Worm (Caenorhabditis elegans) whole organism, young adult: Measurements from ENCODE around the gene W08F4.12.

ENCODE experiments used
- D2030.7 ChIP-seq: fragments of 200-800 bp; sonication (Bioruptor generic); IDR thresholded peaks from 2 replicates; pipeline ENCODE4 v1.3.6; 2022; ENCODE audit warnings: missing genetic modification reagents, missing genetic modification characterization, missing compliant biosample characterization
- F49E8.2 ChIP-seq: sonication (generic microtip); optimal IDR thresholded peaks from 3 replicates; lab custom pipeline; 2017; ENCODE audit warnings: missing genetic modification characterization, mild to moderate bottlenecking, missing compliant biosample characterization, antibody characterized with exemption, moderate library complexity; ENCODE audit not compliant: insufficient read depth
- K12H6.12 ChIP-seq: fragments of 200-800 bp; sonication (Bioruptor generic); optimal IDR thresholded peaks from 2 replicates; lab custom pipeline; 2018; ENCODE audit warnings: mild to moderate bottlenecking, missing genetic modification characterization, missing compliant biosample characterization
- attf-3 ChIP-seq: fragments of 200-800 bp; sonication (Bioruptor generic); conservative IDR thresholded peaks from 2 replicates; pipeline ENCODE4 v1.3.6; 2022; ENCODE audit warnings: missing genetic modification reagents, missing genetic modification characterization, missing compliant biosample characterization
- ceh-58 ChIP-seq: fragments of 200-800 bp; sonication (Bioruptor generic); IDR thresholded peaks from 2 replicates; pipeline ENCODE4 v1.3.6; 2022; ENCODE audit warnings: missing genetic modification characterization, missing compliant biosample characterization
- let-526 ChIP-seq: fragments of 200-800 bp; sonication (Bioruptor generic); IDR thresholded peaks from 2 replicates; pipeline ENCODE4 v1.3.6; 2022; ENCODE audit warnings: missing genetic modification reagents, missing genetic modification characterization, missing compliant biosample characterization
- lin-54 ChIP-seq: fragments of 200-800 bp; sonication (Bioruptor generic); optimal IDR thresholded peaks from 2 replicates; lab custom pipeline; 2018; ENCODE audit warnings: mild to moderate bottlenecking, missing genetic modification characterization, missing compliant biosample characterization
- lsl-1 ChIP-seq: fragments of 200-800 bp; sonication (Bioruptor generic); optimal IDR thresholded peaks from 2 replicates; lab custom pipeline; 2018; ENCODE audit warnings: mild to moderate bottlenecking, missing genetic modification characterization, moderate library complexity, missing compliant biosample characterization
- nhr-120 ChIP-seq: fragments of 200-800 bp; sonication (Bioruptor generic); IDR thresholded peaks from 2 replicates; pipeline ENCODE4 v1.3.6; 2022; ENCODE audit warnings: missing genetic modification characterization, missing compliant biosample characterization
- snpc-4 ChIP-seq, 5 experiments: fragments of 150-350 bp in 1 of 5; sonication (generic microtip) in 4 of 5; optimal IDR thresholded peaks; 2 replicates each; lab custom pipeline; 2014 to 2018; ENCODE audit warnings: missing genetic modification characterization in 5 of 5, missing biosample characterization in 3 of 5, antibody characterized with exemption in 2 of 5, mild to moderate bottlenecking in 2 of 5, missing compliant biosample characterization in 2 of 5, missing genotype in 2 of 5, moderate library complexity in 2 of 5, missing genetic modification reagents in 1 of 5
- sptf-2 ChIP-seq: fragments of 200-800 bp; sonication (Bioruptor generic); optimal IDR thresholded peaks from 2 replicates; lab custom pipeline; 2018; ENCODE audit warnings: mild to moderate bottlenecking, missing genetic modification characterization, missing compliant biosample characterization
- unc-130 ChIP-seq: sonication (generic microtip); optimal IDR thresholded peaks from 2 replicates; lab custom pipeline; 2016; ENCODE audit warnings: missing genetic modification reagents, missing genetic modification characterization, missing compliant biosample characterization
- unc-62 ChIP-seq: fragments of 150-350 bp; optimal IDR thresholded peaks from 2 replicates; lab custom pipeline; 2014; ENCODE audit warnings: missing biosample characterization, missing genetic modification reagents, missing genetic modification characterization
- ztf-28 ChIP-seq: fragments of 200-800 bp; sonication (Bioruptor generic); IDR thresholded peaks from 2 replicates; pipeline ENCODE4 v1.3.6; 2022; ENCODE audit warnings: missing genetic modification reagents, missing genetic modification characterization, missing compliant biosample characterization

ce11 chrII:627205-627604 lies 43.0 kb upstream of the W08F4.12 start, which contains the start of gene arrd-1:
- TF ChIP-seq ceh-58 (no peak), D2030.7 (GFP tag; lab: Robert Waterston, UW) (no peak), nhr-120 (GFP tag; lab: Robert Waterston, UW) (no peak), F49E8.2 (tag; lab: Kevin White, UChicago) (no peak), snpc-4 (GFP tag; optimal IDR thresholded peaks at IDR 0.05; lab: Kevin White, UChicago) (no peak), snpc-4 (tag; optimal IDR thresholded peaks at IDR 0.05; lab: Kevin White, UChicago) (no peak), unc-62 (GFP tag; lab: Kevin White, UChicago) (no peak), K12H6.12 (no peak), unc-130 (no peak), ztf-28 (GFP tag; lab: Robert Waterston, UW) (no peak), sptf-2 (no peak), lsl-1 (no peak), attf-3 (no peak), lin-54 (GFP tag; lab: Kevin White, UChicago) (no peak), let-526 (no peak)
